Worm (Caenorhabditis elegans) whole organism, L3 larva: ENCODE data around the gene F16B3.3.

ENCODE experiments used
- ceh-28 ChIP-seq: fragments of 150-350 bp; optimal IDR thresholded peaks from 2 replicates; lab custom pipeline; 2014; ENCODE audit warnings: missing biosample characterization, missing genetic modification reagents, missing genetic modification characterization
- elt-2 ChIP-seq: sonication (generic microtip); optimal IDR thresholded peaks from 2 replicates; lab custom pipeline; 2016; ENCODE audit warnings: missing genetic modification reagents, mild to moderate bottlenecking, missing genetic modification characterization, missing compliant biosample characterization
- lin-39 ChIP-seq: fragments of 150-350 bp; optimal IDR thresholded peaks from 2 replicates; lab custom pipeline; 2018; ENCODE audit warnings: missing biosample characterization, missing genetic modification reagents, missing genetic modification characterization
- mdl-1 ChIP-seq: fragments of 150-350 bp; optimal IDR thresholded peaks from 2 replicates; lab custom pipeline; 2014; ENCODE audit warnings: missing biosample characterization, missing genetic modification characterization
- mml-1 ChIP-seq: fragments of 150-350 bp; sonication (generic microtip); optimal IDR thresholded peaks from 3 replicates; lab custom pipeline; 2014; ENCODE audit warnings: missing biosample characterization, missing genetic modification characterization
- nhr-11 ChIP-seq: fragments of 150-350 bp; optimal IDR thresholded peaks from 2 replicates; lab custom pipeline; 2014; ENCODE audit warnings: missing biosample characterization, missing genetic modification characterization
- nhr-28 ChIP-seq: fragments of 150-350 bp; optimal IDR thresholded peaks from 2 replicates; lab custom pipeline; 2014; ENCODE audit warnings: missing biosample characterization, missing genetic modification characterization
- unc-62 ChIP-seq: fragments of 150-350 bp; sonication (generic microtip); optimal IDR thresholded peaks from 4 replicates; lab custom pipeline; 2014; ENCODE audit warnings: missing biosample characterization, missing genetic modification reagents, missing genetic modification characterization
- ztf-4 ChIP-seq: fragments of 150-350 bp; optimal IDR thresholded peaks from 2 replicates; lab custom pipeline; 2014; ENCODE audit warnings: missing biosample characterization, missing genetic modification characterization

- no peak for TF ChIP-seq ztf-4 (tag; lab: Kevin White, UChicago)
- no peak for TF ChIP-seq unc-62 (GFP tag; lab: Kevin White, UChicago)
- no peak for TF ChIP-seq ceh-28 (tag; lab: Kevin White, UChicago)
- no peak for TF ChIP-seq nhr-28 (tag; lab: Kevin White, UChicago)
- no peak for TF ChIP-seq elt-2 (tag; lab: Kevin White, UChicago)
- no peak for TF ChIP-seq lin-39 (tag; lab: Kevin White, UChicago)
- no peak for TF ChIP-seq mml-1 (tag; lab: Kevin White, UChicago)
- TF ChIP-seq mdl-1 (tag; lab: Kevin White, UChicago): no peak
- no peak for TF ChIP-seq nhr-11
Observed at ce11 chrV:1358051-1358450, 40.3 kb upstream of the F16B3.3 start, which contains the start of gene Y75B7AL.2.
